Worm (Caenorhabditis elegans): ENCODE measurements around the gene srh-99.

Gene srh-99

DNA sequence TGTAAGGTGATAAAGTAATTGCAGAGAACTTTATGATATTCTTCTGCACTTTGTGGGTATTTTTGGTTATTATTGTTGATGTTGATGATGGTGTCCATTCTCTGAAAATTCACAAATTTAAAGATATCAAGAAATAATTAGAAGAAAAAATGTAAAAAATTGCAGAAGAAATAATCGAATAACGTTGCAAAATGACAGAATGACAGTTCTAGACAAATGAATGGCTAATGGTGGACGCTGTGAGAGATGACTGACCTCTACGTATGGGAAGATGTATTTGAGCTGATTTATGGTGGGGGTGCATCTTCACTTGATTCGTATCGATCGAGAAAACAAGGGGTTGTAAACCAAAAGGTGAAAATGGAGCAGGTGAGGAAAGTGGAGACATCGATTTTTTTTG is 42.9 kb downstream of the srh-99 start, which contains the start of gene sea-1:
sea-1 (minus strand) TSS at position 101 of the 400 bp plus-strand sequence.
- TF ChIP-seq php-3 (GFP tag; IDR thresholded peaks at IDR 0.05) = no peak
- TF ChIP-seq sdz-12 (GFP tag; optimal IDR thresholded peaks at IDR 0.05) = no peak
- no peak for TF ChIP-seq unc-130 (GFP tag; optimal IDR thresholded peaks at IDR 0.05)
- TF ChIP-seq F44E2.7 (GFP tag; IDR thresholded peaks at IDR 0.05) = no peak
- TF ChIP-seq snpc-4 (tag; optimal IDR thresholded peaks at IDR 0.05) = no peak
- no peak for TF ChIP-seq mdl-1 (tag; optimal IDR thresholded peaks at IDR 0.05)
- no peak for TF ChIP-seq ZK337.2 (GFP tag; IDR thresholded peaks at IDR 0.05)

DNA sequence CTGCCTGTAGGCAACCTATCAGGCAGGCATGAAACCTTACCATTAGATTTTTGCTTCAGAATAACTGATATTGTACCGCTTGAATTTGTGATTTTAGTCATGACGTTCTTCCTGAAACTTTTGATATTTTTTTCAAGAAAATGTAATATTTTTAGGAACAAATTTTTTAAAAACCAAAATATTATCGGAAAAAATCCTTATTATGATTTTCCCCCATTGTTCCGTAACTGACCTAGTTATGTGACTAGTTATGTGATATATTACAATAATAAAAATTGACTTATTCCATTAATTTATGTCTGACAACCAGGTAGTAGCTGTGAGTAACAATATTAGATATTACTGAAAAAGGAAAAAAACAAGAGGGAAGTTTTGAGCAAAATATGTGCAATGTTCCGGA is 45.4 kb downstream of the srh-99 start, which contains the start of gene srx-98:
srx-98 (minus strand) TSS at position 101 of the 400 bp plus-strand sequence.
- TF ChIP-seq F10B5.3 (tag; optimal IDR thresholded peaks at IDR 0.05) (no peak), spr-3 (GFP tag; optimal IDR thresholded peaks at IDR 0.05) (no peak)

DNA sequence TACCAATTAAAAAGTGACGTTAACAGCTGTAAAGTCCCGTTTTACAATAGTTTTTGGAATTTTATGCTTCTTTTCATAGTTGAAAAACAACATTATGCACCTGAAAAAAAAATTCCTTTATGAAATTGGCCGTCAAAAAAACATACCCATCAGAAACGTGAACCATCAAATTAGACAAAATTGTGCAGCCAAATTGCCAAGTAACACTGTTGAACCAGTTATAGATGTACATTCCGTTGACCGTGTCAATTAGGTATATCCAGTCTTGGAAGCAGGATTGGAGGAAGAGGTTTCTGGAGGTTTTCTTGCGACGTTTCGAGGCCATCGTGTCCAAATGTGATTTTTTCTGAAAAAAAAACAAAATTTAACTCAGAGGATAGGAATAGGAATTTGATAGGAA is 47.0 kb downstream of the srh-99 start, which contains the start of gene srx-97:
srx-97 (minus strand) TSS at position 101 of the 400 bp plus-strand sequence.
- TF ChIP-seq daf-16 (GFP tag; optimal IDR thresholded peaks at IDR 0.05) (no peak), daf-16 (tag; optimal IDR thresholded peaks at IDR 0.05) (no peak), nhr-25 (tag; optimal IDR thresholded peaks at IDR 0.05; ENCODE audit: borderline replicate concordance, insufficient read depth) (no peak), fkh-10 (GFP tag; optimal IDR thresholded peaks at IDR 0.05) (no peak), madf-5 (GFP tag; IDR thresholded peaks at IDR 0.05) (0 out of 4 replicates have a peak, but pooled peaks of 1 of the 2 experiments have one; percentile 7), lim-7 (GFP tag; IDR thresholded peaks at IDR 0.05) (no peak)

DNA sequence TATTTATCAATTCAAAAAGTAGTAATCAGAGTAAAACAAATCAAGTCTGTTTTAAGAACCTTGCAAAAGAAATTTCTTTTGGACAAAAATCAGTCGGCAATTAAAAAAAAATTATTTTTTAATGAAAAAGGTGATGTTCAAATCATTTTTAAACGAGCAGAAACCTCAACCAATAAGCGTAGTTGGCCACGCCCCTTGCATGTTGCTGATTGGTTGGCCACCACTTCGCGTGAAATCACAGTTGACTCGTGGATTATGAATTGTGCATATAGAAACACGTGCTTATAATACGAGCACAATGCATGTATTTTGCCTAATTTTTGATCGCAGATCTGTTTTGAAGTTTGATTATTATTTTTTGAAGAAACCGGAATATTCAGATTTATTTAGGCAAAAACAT is 51.2 kb downstream of the srh-99 start:
- no peak for TF ChIP-seq nhr-25 (tag; optimal IDR thresholded peaks at IDR 0.05; ENCODE audit: borderline replicate concordance, insufficient read depth)
- TF ChIP-seq aly-2 (tag; optimal IDR thresholded peaks at IDR 0.05) = no peak
- no peak for TF ChIP-seq mes-2 (tag; optimal IDR thresholded peaks at IDR 0.05; ENCODE audit: poor library complexity, severe bottlenecking)
- TF ChIP-seq ztf-7 (tag; optimal IDR thresholded peaks at IDR 0.05) = no peak
- TF ChIP-seq madf-5 (GFP tag; IDR thresholded peaks at IDR 0.05) = no peak
- no peak for TF ChIP-seq Y48G9A.11 (GFP tag; IDR thresholded peaks at IDR 0.05)
- TF ChIP-seq aha-1 (tag) = no peak
- TF ChIP-seq ceh-20 (GFP tag; IDR thresholded peaks at IDR 0.05) = no peak
- no peak for TF ChIP-seq rbr-2 (tag; optimal IDR thresholded peaks at IDR 0.05)
- TF ChIP-seq dmd-9 (GFP tag; IDR thresholded peaks at IDR 0.05) = no peak
- TF ChIP-seq hlh-30 (tag; optimal IDR thresholded peaks at IDR 0.05; ENCODE audit: insufficient read depth) = no peak
- no peak for TF ChIP-seq T20F7.1 (GFP tag; optimal IDR thresholded peaks at IDR 0.05)
- TF ChIP-seq nhr-76 (tag; optimal IDR thresholded peaks at IDR 0.05) = no peak
- no peak for TF ChIP-seq ZK546.5 (tag; optimal IDR thresholded peaks at IDR 0.05)
- no peak for TF ChIP-seq T26A8.4 (GFP tag; IDR thresholded peaks at IDR 0.05)
- TF ChIP-seq daf-8 (GFP tag; IDR thresholded peaks at IDR 0.05) = no peak
